Fruit fly (Drosophila melanogaster) S2 (cell line): ENCODE results near the gene CG9338.

Experiments
- CG8478 ChIP-seq: fragments of >200 bp; optimal IDR thresholded peaks from 2 replicates; lab custom pipeline; 2018
- CTCF ChIP-seq, 2 experiments: fragments of >200 bp; optimal IDR thresholded peaks; 2 replicates each; lab custom pipeline; 2018

DNA sequence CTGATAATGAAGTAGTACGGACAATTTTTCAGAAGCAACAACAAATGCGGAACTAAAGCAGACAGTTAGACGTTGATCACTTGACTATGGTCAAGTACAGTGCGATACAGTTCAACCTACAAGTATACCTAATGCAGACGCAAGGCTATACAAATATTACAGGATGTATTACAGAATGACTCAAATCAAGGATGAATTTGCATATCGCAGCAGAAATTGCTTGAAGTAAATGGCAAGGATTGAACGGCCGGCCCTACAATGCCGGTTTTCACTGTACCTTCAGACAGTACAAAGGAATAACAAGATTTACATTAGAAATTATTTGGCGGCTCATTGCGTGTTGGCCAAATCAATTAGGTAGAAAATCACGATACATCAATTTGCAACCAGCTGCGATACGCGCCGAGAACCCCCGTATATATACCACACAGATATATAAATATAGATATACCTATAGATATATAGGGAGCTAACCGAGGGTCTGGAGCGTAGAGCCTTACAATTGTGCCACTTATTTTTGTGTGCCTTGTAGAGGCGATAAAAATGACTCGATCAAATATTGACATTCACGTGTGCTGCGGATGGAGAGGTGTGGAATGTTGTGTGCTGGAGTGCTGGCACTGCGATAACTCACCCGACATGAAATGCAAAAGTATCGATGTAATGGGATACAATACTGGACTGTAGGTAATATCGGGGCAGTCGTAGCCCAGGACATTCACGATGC lies 16.5 kb downstream of the CG9338 start:
- TF ChIP-seq CG8478 (no peak), CTCF (optimal IDR thresholded peaks at IDR 0.05; lab: Kevin White, UChicago) (no peak)
